Worm (Caenorhabditis elegans) whole organism, mixed stage, embryonic: ENCODE results near the gene clec-50.

ENCODE experiments used
- ces-1 ChIP-seq: fragments of 150-350 bp; optimal IDR thresholded peaks from 2 replicates; lab custom pipeline; 2014; ENCODE audit warnings: missing biosample characterization, missing genetic modification reagents, missing genetic modification characterization
- hlh-1 ChIP-seq: fragments of 150-350 bp; optimal IDR thresholded peaks from 2 replicates; lab custom pipeline; 2014; ENCODE audit warnings: missing biosample characterization, missing genetic modification reagents, missing genetic modification characterization
- mls-2 ChIP-seq: sonication (generic microtip); optimal IDR thresholded peaks from 2 replicates; lab custom pipeline; 2016; ENCODE audit warnings: mild to moderate bottlenecking, missing genetic modification characterization, moderate library complexity, missing compliant biosample characterization
- nhr-76 ChIP-seq: sonication (generic microtip); optimal IDR thresholded peaks from 2 replicates; lab custom pipeline; 2017; ENCODE audit warnings: missing biosample characterization, missing genetic modification characterization
- pha-4 ChIP-seq: fragments of 150-350 bp; optimal IDR thresholded peaks from 2 replicates; lab custom pipeline; 2018; ENCODE audit warnings: missing biosample characterization, missing genetic modification reagents, missing genetic modification characterization
- snpc-4 ChIP-seq: fragments of 150-350 bp; optimal IDR thresholded peaks from 2 replicates; lab custom pipeline; 2014; ENCODE audit warnings: missing biosample characterization, missing genetic modification characterization
- unc-39 ChIP-seq: fragments of 150-350 bp; optimal IDR thresholded peaks from 2 replicates; lab custom pipeline; 2014; ENCODE audit warnings: missing biosample characterization, missing genetic modification characterization
- unc-62 ChIP-seq: fragments of 150-350 bp; optimal IDR thresholded peaks from 2 replicates; lab custom pipeline; 2014; ENCODE audit warnings: missing biosample characterization, missing genetic modification reagents, missing genetic modification characterization

DNA sequence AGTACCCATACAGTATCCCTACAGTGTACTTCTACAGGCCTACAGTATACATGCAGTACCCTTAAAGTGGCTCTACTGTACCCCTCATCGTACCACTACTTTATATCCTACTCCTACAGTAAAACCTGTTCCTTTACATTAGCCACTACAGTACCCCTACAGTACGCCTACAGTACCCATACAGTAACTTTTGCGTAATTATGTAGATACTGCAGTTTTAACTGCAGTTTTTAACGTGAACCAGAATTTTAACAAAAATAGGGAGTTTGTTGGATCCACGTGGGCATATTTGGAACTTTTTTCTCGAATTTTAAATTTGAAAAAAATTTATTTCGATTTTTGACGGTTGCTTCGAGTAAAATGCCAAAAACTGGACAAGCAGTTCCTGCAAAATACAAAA lies 11.9 kb downstream of the clec-50 start, which contains the start of gene W04E12.4:
- TF ChIP-seq snpc-4 (tag; lab: Kevin White, UChicago) (no peak), unc-62 (GFP tag; lab: Kevin White, UChicago) (no peak), nhr-76 (tag; lab: Kevin White, UChicago) (no peak), hlh-1 (tag; lab: Kevin White, UChicago) (no peak), pha-4 (tag; lab: Kevin White, UChicago) (no peak), unc-39 (tag; lab: Kevin White, UChicago) (no peak), ces-1 (GFP tag; lab: Kevin White, UChicago) (no peak), mls-2 (tag; lab: Kevin White, UChicago) (no peak)
